Worm (Caenorhabditis elegans): ENCODE data around the gene osta-2.

osta-2 gene

DNA sequence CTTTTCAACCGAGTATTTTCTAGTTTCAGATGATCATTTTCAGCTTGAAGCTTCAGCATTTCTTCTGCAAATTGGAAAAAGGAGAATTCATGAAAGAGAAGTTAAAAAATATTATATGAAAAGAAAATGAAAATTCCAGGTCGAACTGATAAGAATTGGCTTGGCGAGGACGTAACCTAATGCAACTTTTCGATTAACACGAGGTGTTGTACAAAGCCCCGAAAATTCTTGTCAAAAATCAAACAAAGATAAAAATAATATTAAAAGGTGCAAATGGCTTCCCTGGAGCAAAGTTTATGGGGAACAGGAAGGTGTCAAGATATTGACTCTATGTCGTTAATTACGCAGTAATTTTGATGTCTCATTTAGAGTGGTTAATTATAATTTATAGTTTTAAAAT, 36.9 kb downstream of the osta-2 start:
- TF ChIP-seq che-1 (tag; optimal IDR thresholded peaks at IDR 0.05) (no peak), fkh-6 (tag; optimal IDR thresholded peaks at IDR 0.05) (no peak), nfya-1 (tag; optimal IDR thresholded peaks at IDR 0.05) (no peak), nhr-11 (tag; optimal IDR thresholded peaks at IDR 0.05) (no peak), odd-2 (tag; optimal IDR thresholded peaks at IDR 0.05) (no peak), lin-11 (tag; optimal IDR thresholded peaks at IDR 0.05) (no peak), hlh-13 (GFP tag; optimal IDR thresholded peaks at IDR 0.05) (no peak), ama-1 (optimal IDR thresholded peaks at IDR 0.05) (no peak), dmd-4 (tag; optimal IDR thresholded peaks at IDR 0.05; ENCODE audit: borderline replicate concordance) (no peak), pat-9 (tag; optimal IDR thresholded peaks at IDR 0.05) (no peak), T23F11.4 (GFP tag; optimal IDR thresholded peaks at IDR 0.05) (no peak), ceh-31 (tag; optimal IDR thresholded peaks at IDR 0.05) (no peak), dve-1 (tag; optimal IDR thresholded peaks at IDR 0.05) (no peak), tbx-2 (tag; optimal IDR thresholded peaks at IDR 0.05) (no peak), elt-4 (tag; optimal IDR thresholded peaks at IDR 0.05) (no peak), ttx-3 (tag; optimal IDR thresholded peaks at IDR 0.05) (no peak)

DNA sequence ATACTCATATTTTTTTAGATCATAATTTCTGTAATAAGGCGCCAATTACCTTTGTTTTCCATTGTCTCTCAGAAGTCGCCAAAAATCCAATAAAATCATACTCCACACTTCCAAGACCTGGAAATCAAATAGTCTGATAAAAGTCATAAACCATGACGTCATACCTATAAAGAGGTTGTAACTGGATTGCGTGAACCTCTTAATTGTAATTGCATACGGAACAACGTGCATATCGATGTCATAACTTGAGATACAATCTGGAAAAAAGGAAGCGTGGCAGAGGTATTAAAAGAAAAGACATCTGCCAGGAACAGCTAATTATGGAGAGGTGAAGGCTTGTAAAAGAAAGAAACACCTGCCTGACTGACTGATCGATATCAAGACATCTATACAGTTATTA, 37.6 kb downstream of the osta-2 start, which contains the start of gene F10C1.9:
TSS of gene F10C1.9 (minus strand) at position 197 of the 400 bp plus-strand sequence.
- TF ChIP-seq gmeb-2 (tag; optimal IDR thresholded peaks at IDR 0.05) (no peak), elt-2 (tag; optimal IDR thresholded peaks at IDR 0.05) (peak; percentile 3)

DNA sequence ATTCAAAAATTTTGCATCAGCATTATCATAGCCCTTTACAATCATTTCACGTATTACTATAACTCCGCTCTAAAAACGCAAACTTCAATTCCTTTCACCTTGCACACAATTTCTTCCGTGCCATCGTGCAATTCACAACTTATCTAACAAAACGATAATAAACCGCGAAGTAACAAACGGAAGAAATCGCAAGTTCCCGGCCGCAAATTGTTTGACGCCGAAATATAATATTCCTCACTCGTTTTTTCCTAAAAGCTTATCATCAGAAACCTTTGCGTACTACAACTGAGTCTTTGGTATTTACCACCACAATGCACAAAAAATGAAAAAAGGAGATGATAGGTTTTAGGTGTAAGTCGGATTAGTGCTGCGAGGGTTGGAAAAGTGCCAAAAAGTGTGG, 39.8 kb downstream of the osta-2 start:
- TF ChIP-seq madf-2 (tag; optimal IDR thresholded peaks at IDR 0.05) (no peak), elt-2 (tag; optimal IDR thresholded peaks at IDR 0.05) (no peak), unc-42 (tag; optimal IDR thresholded peaks at IDR 0.05) (no peak), ceh-48 (tag; optimal IDR thresholded peaks at IDR 0.05) (no peak), pat-9 (tag; optimal IDR thresholded peaks at IDR 0.05) (no peak), fax-1 (tag; optimal IDR thresholded peaks at IDR 0.05) (no peak), F13H6.1 (tag; optimal IDR thresholded peaks at IDR 0.05) (no peak)

DNA sequence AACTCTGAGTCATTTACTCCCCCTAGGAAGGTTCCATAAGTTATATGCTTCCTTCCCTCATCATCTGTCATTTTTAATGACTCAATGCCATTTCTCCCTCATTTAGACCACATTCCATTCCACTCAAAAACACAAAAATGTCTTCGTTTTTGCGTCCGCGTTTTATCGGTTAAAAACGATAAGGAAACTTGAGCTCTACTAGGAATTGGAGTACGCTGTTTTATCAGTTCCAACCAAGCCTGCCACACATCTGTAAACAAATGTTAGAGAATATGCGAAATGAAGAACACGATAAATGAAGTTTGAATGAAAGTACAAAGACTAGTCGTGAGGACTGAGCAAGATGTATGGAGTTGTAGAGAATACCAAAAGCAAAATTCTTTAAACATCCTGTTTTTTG, 40.9 kb downstream of the osta-2 start:
- TF ChIP-seq elt-2 (tag; optimal IDR thresholded peaks at IDR 0.05) (peak; percentile 93), pax-1 (tag; optimal IDR thresholded peaks at IDR 0.05) (no peak), ref-2 (tag; optimal IDR thresholded peaks at IDR 0.05) (no peak)

DNA sequence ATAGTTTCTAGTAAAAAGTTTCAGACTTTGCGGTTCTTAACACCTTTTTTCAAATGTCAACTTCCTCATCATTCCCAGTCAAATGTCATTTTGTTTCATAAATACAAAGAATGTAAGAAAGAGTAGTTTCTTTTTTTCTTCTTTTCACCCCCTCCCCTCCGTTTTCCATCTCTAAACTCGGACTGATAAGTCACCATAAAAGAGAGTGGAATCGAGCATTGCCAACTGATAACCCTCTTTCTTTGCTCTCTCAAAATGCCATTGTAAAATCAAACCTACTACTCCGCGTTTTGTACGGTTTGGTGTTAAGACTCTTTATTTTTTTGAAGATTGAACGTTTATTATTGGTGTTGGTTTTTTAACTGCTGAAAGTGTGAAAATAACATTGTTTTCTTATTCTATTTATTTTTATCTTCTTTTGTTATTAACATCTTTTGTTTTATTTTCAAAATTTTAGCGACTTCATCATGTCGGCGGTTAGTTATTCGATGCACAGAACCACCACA, 42.3 kb downstream of the osta-2 start, which contains the start of gene ifb-2:
TSS of gene ifb-2 (plus strand) at position 456 of the 506 bp plus-strand sequence.
- TF ChIP-seq elt-2 (tag; optimal IDR thresholded peaks at IDR 0.05) (peak; percentile 92), madf-2 (tag; optimal IDR thresholded peaks at IDR 0.05) (no peak)

DNA sequence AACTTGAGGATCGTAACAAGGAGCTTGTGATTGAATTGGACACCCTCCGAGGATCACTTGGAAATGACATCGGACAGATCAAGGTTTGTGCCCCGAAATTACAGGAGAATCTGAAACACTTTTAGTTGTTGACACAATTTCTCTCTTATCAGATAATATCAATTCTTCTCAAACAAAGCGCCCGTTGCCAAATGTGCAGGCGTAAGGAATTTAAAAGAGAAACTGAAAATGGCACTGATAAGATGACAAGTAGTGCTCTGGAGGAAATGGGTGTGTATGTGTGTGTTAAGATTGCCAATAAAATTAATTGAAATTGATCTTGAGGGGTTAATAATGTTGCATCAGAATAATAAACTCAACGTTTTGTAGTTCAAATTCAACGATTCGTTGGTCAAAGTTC, 43.9 kb downstream of the osta-2 start:
- TF ChIP-seq K02D7.2 (tag; optimal IDR thresholded peaks at IDR 0.05) (no peak), elt-2 (tag; optimal IDR thresholded peaks at IDR 0.05) (peak; percentile 83), unc-3 (GFP tag; conservative IDR thresholded peaks at IDR 0.05) (no peak), unc-3 (tag; optimal IDR thresholded peaks at IDR 0.05) (no peak), sdc-2 (tag; optimal IDR thresholded peaks at IDR 0.05) (no peak), eyg-1 (tag; optimal IDR thresholded peaks at IDR 0.05) (no peak), unc-86 (tag; optimal IDR thresholded peaks at IDR 0.05) (no peak)

DNA sequence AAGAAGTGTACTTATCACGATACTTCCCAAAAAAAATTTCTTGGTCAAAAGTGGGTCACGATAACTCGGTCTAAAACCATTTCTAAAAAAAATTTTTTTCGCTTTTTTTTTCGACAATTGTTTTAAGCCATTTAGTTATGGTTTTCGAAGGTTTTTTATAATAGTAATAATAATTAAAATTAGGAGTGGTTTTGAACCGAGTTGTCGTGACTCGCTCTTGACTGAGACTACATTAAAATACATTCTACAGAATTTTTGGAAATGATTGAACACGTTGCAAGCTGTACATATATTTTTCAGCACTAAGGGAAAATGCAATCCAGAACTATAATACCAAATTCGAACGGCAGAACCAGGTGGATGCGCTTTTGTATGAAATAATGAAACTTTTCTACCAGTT, 46.7 kb downstream of the osta-2 start, which contains the start of gene F10C1.8:
TSS of gene F10C1.8 (plus strand) at position 301 of the 400 bp plus-strand sequence.
- TF ChIP-seq K02D7.2 (tag; optimal IDR thresholded peaks at IDR 0.05) (no peak), pha-2 (tag; optimal IDR thresholded peaks at IDR 0.05) (no peak), ceh-48 (tag; optimal IDR thresholded peaks at IDR 0.05) (no peak), fkh-10 (GFP tag; optimal IDR thresholded peaks at IDR 0.05) (no peak), ets-4 (tag; optimal IDR thresholded peaks at IDR 0.05) (no peak), ceh-34 (tag; optimal IDR thresholded peaks at IDR 0.05) (no peak), tbx-2 (tag; optimal IDR thresholded peaks at IDR 0.05) (no peak), unc-3 (GFP tag; conservative IDR thresholded peaks at IDR 0.05) (no peak), unc-3 (tag; optimal IDR thresholded peaks at IDR 0.05) (no peak), lin-11 (tag; optimal IDR thresholded peaks at IDR 0.05) (no peak), lim-6 (tag; optimal IDR thresholded peaks at IDR 0.05) (no peak), pax-1 (tag; optimal IDR thresholded peaks at IDR 0.05) (no peak), pha-4 (tag; optimal IDR thresholded peaks at IDR 0.05) (no peak), C38D4.7 (GFP tag; optimal IDR thresholded peaks at IDR 0.05) (no peak), ceh-30 (tag; optimal IDR thresholded peaks at IDR 0.05) (no peak), ztf-16 (tag; optimal IDR thresholded peaks at IDR 0.05) (no peak), pat-9 (tag; optimal IDR thresholded peaks at IDR 0.05) (no peak), hlh-13 (GFP tag; optimal IDR thresholded peaks at IDR 0.05) (no peak), zip-5 (tag; optimal IDR thresholded peaks at IDR 0.05) (no peak), unc-86 (tag; optimal IDR thresholded peaks at IDR 0.05) (no peak)

All from whole organism, late embryonic.